Worm (Caenorhabditis elegans): ENCODE results near the gene pho-12.

DNA sequence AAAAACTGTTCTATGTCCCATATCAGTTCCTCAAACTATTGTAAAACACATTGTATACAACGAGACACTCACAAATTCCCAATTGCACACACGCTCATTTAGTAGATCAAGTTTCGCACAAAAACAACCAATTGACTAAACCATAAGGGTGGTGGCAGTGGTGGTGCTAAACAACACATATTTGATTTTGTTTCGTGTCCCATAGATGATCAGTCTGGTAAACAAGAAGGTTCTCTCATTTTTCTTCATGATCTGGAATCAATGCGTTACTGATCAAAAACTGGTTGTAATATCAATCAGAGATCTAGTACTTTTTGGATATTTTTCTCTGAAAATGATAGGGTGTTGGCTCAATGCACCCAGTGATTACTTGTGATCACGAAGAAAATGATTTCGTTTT is 42.0 kb downstream of the pho-12 start:
- no peak for TF ChIP-seq ama-1 (optimal IDR thresholded peaks at IDR 0.05)
- no peak for TF ChIP-seq tra-4 (tag; optimal IDR thresholded peaks at IDR 0.05)
- no peak for TF ChIP-seq flt-1 (GFP tag; IDR thresholded peaks at IDR 0.05)
- no peak for TF ChIP-seq hmbx-1 (tag; optimal IDR thresholded peaks at IDR 0.05)
- no peak for TF ChIP-seq F13C5.2 (tag; optimal IDR thresholded peaks at IDR 0.05)
- no peak for TF ChIP-seq ceh-36 (tag; optimal IDR thresholded peaks at IDR 0.05)
- TF ChIP-seq B0310.2 (tag; optimal IDR thresholded peaks at IDR 0.05): no peak
- no peak for TF ChIP-seq aly-1 (tag; optimal IDR thresholded peaks at IDR 0.05)
- TF ChIP-seq ceh-13 (GFP tag; optimal IDR thresholded peaks at IDR 0.05): no peak
- no peak for TF ChIP-seq scrt-1 (GFP tag; IDR thresholded peaks at IDR 0.05)

Measured in whole organism, early embryonic.